Fruit fly (Drosophila melanogaster): Measurements from ENCODE around the gene HGTX.

The HGTX gene

dm6 chr3L:14622457-14622899, 23.1 kb upstream of the HGTX start, which contains the start of gene CG9628 (continued):
- TF ChIP-seq CG18619 (GFP tag; optimal IDR thresholded peaks at IDR 0.05) (no peak), CG10267 (tag; optimal IDR thresholded peaks at IDR 0.05) (peak; percentile 23), wor (GFP tag; IDR thresholded peaks at IDR 0.05) (no peak), sqz (GFP tag; optimal IDR thresholded peaks at IDR 0.05) (no peak), amos (GFP tag; IDR thresholded peaks at IDR 0.05; ENCODE audit: partially characterized antibody) (no peak), gro (GFP tag; optimal IDR thresholded peaks at IDR 0.05) (no peak), z (GFP tag; IDR thresholded peaks at IDR 0.05) (no peak), CG11695 (GFP tag; IDR thresholded peaks at IDR 0.05) (no peak), CG9215 (GFP tag; IDR thresholded peaks at IDR 0.05) (no peak), otp (GFP tag; IDR thresholded peaks at IDR 0.05) (no peak), HLH3B (GFP tag; IDR thresholded peaks at IDR 0.05) (peak; percentile 52; the same call in 1 of the 2 replicates), Camta (GFP tag; optimal IDR thresholded peaks at IDR 0.05) (no peak), CG4328 (GFP tag; optimal IDR thresholded peaks at IDR 0.05) (no peak), Atf3 (GFP tag; optimal IDR thresholded peaks at IDR 0.05) (no peak), ind (GFP tag; optimal IDR thresholded peaks at IDR 0.05) (peak; percentile 37), Bdp1 (GFP tag; optimal IDR thresholded peaks at IDR 0.05) (no peak), bbx (GFP tag; IDR thresholded peaks at IDR 0.05; ENCODE audit: partially characterized antibody) (peak; percentile 9; the same call in 1 of the 2 replicates), en (GFP tag; optimal IDR thresholded peaks at IDR 0.05) (no peak), Dll (GFP tag; IDR thresholded peaks at IDR 0.05; ENCODE audit: partially characterized antibody) (no peak), inv (GFP tag; IDR thresholded peaks at IDR 0.05; ENCODE audit: partially characterized antibody) (no peak), CG15601 (tag; optimal IDR thresholded peaks at IDR 0.05) (no peak), CG10959 (GFP tag; IDR thresholded peaks at IDR 0.05) (no peak), CG3995 (GFP tag; optimal IDR thresholded peaks at IDR 0.05) (no peak), stwl (tag; optimal IDR thresholded peaks at IDR 0.05) (no peak), h (optimal IDR thresholded peaks at IDR 0.05) (no peak), danr (GFP tag; IDR thresholded peaks at IDR 0.05) (no peak), Ets65A (GFP tag) (no peak), CG4820 (GFP tag; optimal IDR thresholded peaks at IDR 0.05) (no peak), CG13123 (GFP tag; optimal IDR thresholded peaks at IDR 0.05) (no peak), CG9437 (GFP tag; optimal IDR thresholded peaks at IDR 0.05) (no peak), MBD-R2 (GFP tag; IDR thresholded peaks at IDR 0.05) (no peak), H15 (GFP tag; IDR thresholded peaks at IDR 0.05) (no peak), Asciz (GFP tag; optimal IDR thresholded peaks at IDR 0.05) (peak; percentile 59), NfI (GFP tag; optimal IDR thresholded peaks at IDR 0.05) (no peak), CG4854 (GFP tag; optimal IDR thresholded peaks at IDR 0.05) (no peak), CG1602 (GFP tag; optimal IDR thresholded peaks at IDR 0.05) (no peak), Jarid2 (GFP tag; optimal IDR thresholded peaks at IDR 0.05) (peak; percentile 32), Nf-YB (GFP tag; optimal IDR thresholded peaks at IDR 0.05) (no peak), CG10366 (GFP tag; IDR thresholded peaks at IDR 0.05) (no peak), disco-r (GFP tag; optimal IDR thresholded peaks at IDR 0.05) (no peak), fd3F (GFP tag; optimal IDR thresholded peaks at IDR 0.05) (no peak), Sox100B (GFP tag; optimal IDR thresholded peaks at IDR 0.05) (peak; percentile 23), dpn (GFP tag; optimal IDR thresholded peaks at IDR 0.05) (no peak), CG10565 (GFP tag; optimal IDR thresholded peaks at IDR 0.05) (no peak), CG8478 (optimal IDR thresholded peaks at IDR 0.05) (no peak), sr (GFP tag; IDR thresholded peaks at IDR 0.05) (no peak), odd (GFP tag; optimal IDR thresholded peaks at IDR 0.05) (no peak), abd-A (tag; optimal IDR thresholded peaks at IDR 0.05) (peak; percentile 24), Dek (tag; optimal IDR thresholded peaks at IDR 0.05) (no peak), NK7.1 (GFP tag; optimal IDR thresholded peaks at IDR 0.05) (peak; percentile 42), CG12155 (GFP tag; optimal IDR thresholded peaks at IDR 0.05) (no peak), ara (GFP tag; IDR thresholded peaks at IDR 0.05) (no peak), insv (GFP tag; optimal IDR thresholded peaks at IDR 0.05) (no peak)
